Worm (Caenorhabditis elegans) whole organism, L4 larva: ENCODE measurements around the gene Y75B8A.25.

Source experiments
- F26F4.8 ChIP-seq: fragments of 200-800 bp; sonication (Bioruptor generic); conservative IDR thresholded peaks from 2 replicates; pipeline ENCODE4 v1.3.6; 2022; ENCODE audit warnings: missing genetic modification characterization, missing compliant biosample characterization
- F37D6.2 ChIP-seq: sonication (generic microtip); optimal IDR thresholded peaks from 2 replicates; lab custom pipeline; 2016; ENCODE audit warnings: mild to moderate bottlenecking, missing genetic modification characterization, missing compliant biosample characterization
- F44E2.7 ChIP-seq: fragments of 200-800 bp; sonication (Bioruptor generic); IDR thresholded peaks from 2 replicates; pipeline ENCODE4 v2.1.2; 2022; ENCODE audit warnings: missing genetic modification characterization, missing compliant biosample characterization
- F49E8.2 ChIP-seq: sonication (generic microtip); optimal IDR thresholded peaks from 2 replicates; lab custom pipeline; 2016; ENCODE audit warnings: missing compliant biosample characterization, mild to moderate bottlenecking, missing genetic modification characterization, borderline replicate concordance
- T20F7.1 ChIP-seq: fragments of 200-800 bp; sonication (Bioruptor generic); optimal IDR thresholded peaks from 2 replicates; lab custom pipeline; 2018; ENCODE audit warnings: mild to moderate bottlenecking, missing genetic modification characterization, missing compliant biosample characterization
- Y105C5A.15 ChIP-seq: fragments of 200-800 bp; sonication (Bioruptor generic); IDR thresholded peaks from 2 replicates; pipeline ENCODE4 v1.3.6; 2022; ENCODE audit warnings: missing genetic modification characterization, missing compliant biosample characterization
- Y48G9A.11 ChIP-seq: fragments of 200-800 bp; sonication (Bioruptor generic); IDR thresholded peaks from 2 replicates; pipeline ENCODE4 v1.3.6; 2022; ENCODE audit warnings: missing genetic modification reagents, missing genetic modification characterization, missing compliant biosample characterization
- ZK546.5 ChIP-seq, 2 experiments: sonication (generic microtip); optimal IDR thresholded peaks; 2 replicates each; lab custom pipeline; 2017; ENCODE audit warnings: missing biosample characterization in 2 of 2, missing genetic modification characterization in 2 of 2
- aha-1 ChIP-seq: fragments of 150-350 bp; peaks from one replicate; lab custom pipeline; 2014; ENCODE audit warnings: missing biosample characterization, missing genetic modification characterization
- arid-1 ChIP-seq: fragments of 200-800 bp; sonication (Bioruptor generic); conservative IDR thresholded peaks from 2 replicates; pipeline ENCODE4 v1.3.6; 2022; ENCODE audit warnings: missing genetic modification reagents, missing genetic modification characterization, missing compliant biosample characterization
- ceh-28 ChIP-seq: fragments of 150-350 bp; optimal IDR thresholded peaks from 2 replicates; lab custom pipeline; 2014; ENCODE audit warnings: missing biosample characterization, missing genetic modification reagents, missing genetic modification characterization
- ceh-82 ChIP-seq: sonication (generic microtip); optimal IDR thresholded peaks from 2 replicates; lab custom pipeline; 2017; ENCODE audit warnings: missing biosample characterization, missing genetic modification characterization
- cey-2 ChIP-seq: sonication (generic microtip); optimal IDR thresholded peaks from 3 replicates; lab custom pipeline; 2017; ENCODE audit warnings: missing genetic modification characterization, mild to moderate bottlenecking, missing compliant biosample characterization, antibody characterized with exemption, borderline replicate concordance; ENCODE audit not compliant: insufficient read depth
- ctbp-1 ChIP-seq: fragments of 200-800 bp; sonication (Bioruptor generic); IDR thresholded peaks from 2 replicates; pipeline ENCODE4 v1.3.6; 2022; ENCODE audit warnings: missing genetic modification reagents, missing genetic modification characterization, missing compliant biosample characterization
- daf-12 ChIP-seq: fragments of 150-350 bp; optimal IDR thresholded peaks from 2 replicates; lab custom pipeline; 2014; ENCODE audit warnings: missing biosample characterization, missing genetic modification reagents, missing genetic modification characterization
- daf-19 ChIP-seq: fragments of 200-800 bp; sonication (Bioruptor generic); conservative IDR thresholded peaks from 2 replicates; pipeline ENCODE4 v1.3.6; 2022; ENCODE audit warnings: missing genetic modification characterization, missing compliant biosample characterization
- daf-8 ChIP-seq: fragments of 200-800 bp; sonication (Bioruptor generic); IDR thresholded peaks from 2 replicates; pipeline ENCODE4 v1.3.6; 2022; ENCODE audit warnings: missing genetic modification characterization, missing compliant biosample characterization
- dpl-1 ChIP-seq: fragments of 150-350 bp; optimal IDR thresholded peaks from 2 replicates; lab custom pipeline; 2014; ENCODE audit warnings: missing biosample characterization, missing genetic modification reagents, missing genetic modification characterization
- fkh-10 ChIP-seq: fragments of 150-350 bp; optimal IDR thresholded peaks from 2 replicates; lab custom pipeline; 2014; ENCODE audit warnings: missing biosample characterization, missing genetic modification reagents, missing genetic modification characterization
- hlh-11 ChIP-seq: fragments of 200-800 bp; sonication (Bioruptor generic); optimal IDR thresholded peaks from 2 replicates; lab custom pipeline; 2018; ENCODE audit warnings: mild to moderate bottlenecking, missing genetic modification characterization, missing compliant biosample characterization
- hlh-30 ChIP-seq: sonication (generic microtip); optimal IDR thresholded peaks from 2 replicates; lab custom pipeline; 2017; ENCODE audit warnings: antibody characterized with exemption, mild to moderate bottlenecking, missing genetic modification characterization, missing compliant biosample characterization; ENCODE audit not compliant: insufficient read depth
- jun-1 ChIP-seq: fragments of 150-350 bp; optimal IDR thresholded peaks from 2 replicates; lab custom pipeline; 2014; ENCODE audit warnings: missing biosample characterization, missing genetic modification reagents, missing genetic modification characterization
- lin-15B ChIP-seq: fragments of 150-350 bp; sonication (generic microtip); optimal IDR thresholded peaks from 3 replicates; lab custom pipeline; 2014; ENCODE audit warnings: missing biosample characterization, missing genetic modification characterization
- lin-38 ChIP-seq: fragments of 200-800 bp; sonication (Bioruptor generic); IDR thresholded peaks from 2 replicates; pipeline ENCODE4 v1.3.6; 2022; ENCODE audit warnings: missing genetic modification reagents, missing genetic modification characterization, missing compliant biosample characterization
- lir-3 ChIP-seq: sonication (generic microtip); optimal IDR thresholded peaks from 2 replicates; lab custom pipeline; 2016; ENCODE audit warnings: mild to moderate bottlenecking, missing genetic modification characterization, missing compliant biosample characterization
- madf-5 ChIP-seq, 2 experiments: fragments of 200-800 bp; sonication (Bioruptor generic); IDR thresholded peaks; 2 replicates each; pipeline ENCODE4 v1.3.6; 2022; ENCODE audit warnings: missing compliant biosample characterization in 2 of 2, missing genetic modification characterization in 2 of 2
- mep-1 ChIP-seq: fragments of 150-350 bp; sonication (generic microtip); optimal IDR thresholded peaks from 3 replicates; lab custom pipeline; 2014; ENCODE audit warnings: missing biosample characterization, missing genetic modification characterization
- mes-2 ChIP-seq: sonication (generic microtip); optimal IDR thresholded peaks from 2 replicates; lab custom pipeline; 2016; ENCODE audit warnings: missing genotype, mild to moderate bottlenecking, missing genetic modification characterization, missing compliant biosample characterization; ENCODE audit not compliant: poor library complexity, severe bottlenecking
- mxl-3 ChIP-seq: fragments of 200-800 bp; sonication (Bioruptor generic); optimal IDR thresholded peaks from 2 replicates; lab custom pipeline; 2018; ENCODE audit warnings: mild to moderate bottlenecking, missing genetic modification characterization, missing compliant biosample characterization
- nhr-111 ChIP-seq: fragments of 200-800 bp; sonication (Bioruptor generic); optimal IDR thresholded peaks from 2 replicates; lab custom pipeline; 2018; ENCODE audit warnings: mild to moderate bottlenecking, missing genetic modification characterization, missing compliant biosample characterization
- nhr-28 ChIP-seq: fragments of 150-350 bp; optimal IDR thresholded peaks from 2 replicates; lab custom pipeline; 2014; ENCODE audit warnings: missing biosample characterization, missing genetic modification characterization
- sdz-12 ChIP-seq: fragments of 200-800 bp; sonication (Bioruptor generic); optimal IDR thresholded peaks from 2 replicates; lab custom pipeline; 2018; ENCODE audit warnings: mild to moderate bottlenecking, missing genetic modification characterization, missing compliant biosample characterization
- set-16 ChIP-seq: fragments of 200-800 bp; sonication (Bioruptor generic); IDR thresholded peaks from 2 replicates; pipeline ENCODE4 v1.3.6; 2022; ENCODE audit warnings: missing genetic modification reagents, missing genetic modification characterization, missing compliant biosample characterization
- skn-1 ChIP-seq: fragments of 150-350 bp; optimal IDR thresholded peaks from 2 replicates; lab custom pipeline; 2014; ENCODE audit warnings: missing biosample characterization, missing genetic modification characterization
- snpc-4 ChIP-seq: fragments of 150-350 bp; optimal IDR thresholded peaks from 2 replicates; lab custom pipeline; 2014; ENCODE audit warnings: missing biosample characterization, missing genetic modification characterization
- spr-3 ChIP-seq: fragments of 200-800 bp; sonication (Bioruptor generic); optimal IDR thresholded peaks from 2 replicates; lab custom pipeline; 2018; ENCODE audit warnings: mild to moderate bottlenecking, missing genetic modification characterization, missing compliant biosample characterization
- unc-39 ChIP-seq: sonication (generic microtip); optimal IDR thresholded peaks from 2 replicates; lab custom pipeline; 2017; ENCODE audit warnings: missing biosample characterization, missing genetic modification characterization
- unc-62 ChIP-seq, 3 experiments: fragments of 150-350 bp in 1 of 3; sonication (generic microtip); optimal IDR thresholded peaks in 2 of 3; peaks in 1 of 3; 1 replicate in 1 of 3; 2 replicates in 2 of 3; lab custom pipeline; 2014 to 2017; ENCODE audit warnings: missing biosample characterization in 3 of 3, missing genetic modification characterization in 3 of 3, missing genetic modification reagents in 3 of 3, missing genotype in 1 of 3

The Y75B8A.25 gene

DNA sequence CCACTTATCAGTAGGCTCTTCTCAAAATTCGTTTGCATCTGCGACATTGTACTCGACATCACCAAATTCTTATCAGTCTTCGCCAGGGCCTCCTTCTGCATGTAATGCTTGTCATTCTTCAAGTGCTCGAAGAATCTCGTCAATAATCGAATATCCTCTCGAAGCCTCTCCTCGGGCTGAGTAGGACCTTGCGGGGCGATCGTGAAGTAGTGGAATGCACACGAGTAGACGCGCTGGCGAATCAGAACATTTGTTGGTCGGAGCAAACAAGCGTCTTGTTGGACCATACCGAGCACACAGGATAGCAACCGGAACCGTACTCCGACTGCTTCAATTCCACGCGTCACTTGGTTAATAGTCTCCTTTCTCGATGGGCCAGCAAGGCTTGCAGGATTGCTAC, 13.4 kb upstream of the Y75B8A.25 start:
- no peak for TF ChIP-seq hlh-30 (tag; lab: Kevin White, UChicago)
- peak in 1 of 2 experiments; percentile 93 for TF ChIP-seq unc-62 (GFP tag; optimal IDR thresholded peaks at IDR 0.05 in 1 of 2; lab: Kevin White, UChicago)
- no peak for TF ChIP-seq unc-62 (tag; optimal IDR thresholded peaks at IDR 0.05; lab: Kevin White, UChicago)
- no peak for TF ChIP-seq Y48G9A.11 (GFP tag; lab: Robert Waterston, UW)
- TF ChIP-seq aha-1 (tag; lab: Kevin White, UChicago) = peak; percentile 1

DNA sequence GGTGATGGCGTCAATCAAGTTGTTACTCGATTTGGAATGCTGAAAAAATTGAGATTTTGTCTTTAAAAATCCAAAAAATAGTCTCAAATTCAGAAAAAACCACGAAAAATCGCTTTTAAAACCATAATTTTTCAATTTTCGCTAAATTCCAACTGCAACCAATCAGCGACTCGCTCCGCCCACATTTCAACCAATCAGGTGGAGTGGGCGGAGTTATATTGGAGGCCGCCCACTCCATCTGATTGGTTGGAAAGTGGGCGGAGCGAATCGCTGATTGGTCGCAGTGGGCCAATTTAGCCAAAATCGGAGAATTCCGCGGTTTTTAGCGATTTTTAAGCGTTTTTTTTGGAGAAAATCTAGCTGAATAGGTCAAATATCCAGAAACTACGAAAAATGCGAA, 4.0 kb upstream of the Y75B8A.25 start:
- no peak for TF ChIP-seq mxl-3 (GFP tag; lab: Kevin White, UChicago)
- no peak for TF ChIP-seq spr-3 (GFP tag; lab: Kevin White, UChicago)
- TF ChIP-seq cey-2 (tag; lab: Kevin White, UChicago) = no peak
- no peak for TF ChIP-seq set-16 (GFP tag; lab: Robert Waterston, UW)
- TF ChIP-seq ZK546.5 (tag; optimal IDR thresholded peaks at IDR 0.05; lab: Kevin White, UChicago) = no peak
- no peak for TF ChIP-seq Y105C5A.15 (GFP tag; lab: Robert Waterston, UW)
- no peak for TF ChIP-seq fkh-10 (GFP tag; lab: Kevin White, UChicago)
- TF ChIP-seq ctbp-1 (GFP tag; lab: Robert Waterston, UW) = no peak
- TF ChIP-seq daf-12 (tag; lab: Kevin White, UChicago) = no peak
- no peak for TF ChIP-seq F26F4.8
- no peak for TF ChIP-seq snpc-4 (tag; lab: Kevin White, UChicago)
- no peak for TF ChIP-seq jun-1 (tag; lab: Kevin White, UChicago)
- no peak for TF ChIP-seq hlh-11 (tag; lab: Kevin White, UChicago)
- TF ChIP-seq unc-39 (tag; lab: Kevin White, UChicago) = no peak
- TF ChIP-seq sdz-12 = no peak

DNA sequence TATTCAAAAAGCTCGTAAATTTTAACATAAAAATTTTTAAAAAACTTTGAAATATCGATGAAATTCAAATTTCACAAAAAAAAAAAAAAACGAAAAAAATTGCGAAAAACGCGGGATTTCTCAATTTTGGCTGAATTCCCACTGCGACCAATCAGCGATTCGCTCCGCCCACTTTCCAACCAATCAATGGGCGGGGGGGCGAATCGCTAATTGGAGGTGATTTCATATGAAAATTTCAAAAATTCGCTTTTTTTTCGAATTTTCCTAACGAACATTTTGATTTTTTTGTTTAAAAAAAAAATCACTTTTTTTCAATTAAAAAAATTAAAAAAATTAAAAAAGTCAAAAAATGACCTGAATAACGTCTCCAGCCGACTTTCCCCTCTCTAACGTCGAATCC, 3.4 kb upstream of the Y75B8A.25 start:
- TF ChIP-seq daf-19 = no peak
- TF ChIP-seq snpc-4 (tag; lab: Kevin White, UChicago) = no peak
- no peak for TF ChIP-seq nhr-111 (GFP tag; lab: Kevin White, UChicago)
- no peak for TF ChIP-seq mep-1 (tag; lab: Kevin White, UChicago)
- TF ChIP-seq dpl-1 = no peak
- TF ChIP-seq F37D6.2 (tag; lab: Kevin White, UChicago) = no peak
- no peak for TF ChIP-seq lin-15B (tag; lab: Kevin White, UChicago)

DNA sequence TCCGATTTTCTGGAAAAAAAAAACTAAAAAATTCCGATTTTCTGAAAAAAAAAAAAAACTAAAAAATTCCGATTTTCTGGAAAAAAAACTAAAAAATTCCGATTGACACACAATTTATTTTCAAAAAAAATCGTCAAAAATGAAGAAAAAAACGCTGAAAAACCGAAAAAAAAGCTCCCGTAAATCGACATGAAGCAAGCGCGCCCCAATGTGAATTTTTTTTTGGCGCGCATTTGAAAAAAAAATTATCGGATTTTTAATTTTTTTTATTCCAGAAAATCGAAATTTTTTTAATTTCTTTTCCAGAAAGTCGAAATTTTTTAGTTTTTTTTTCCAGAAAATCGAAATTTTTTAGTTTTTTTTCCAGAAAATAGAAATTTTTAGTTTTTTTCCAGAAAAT, 4.9 kb downstream of the Y75B8A.25 start:
- TF ChIP-seq lin-38 (GFP tag; lab: Robert Waterston, UW) (peak; percentile 84), dpl-1 (peak; percentile 72), aha-1 (tag; lab: Kevin White, UChicago) (no peak), ceh-28 (tag; lab: Kevin White, UChicago) (no peak), nhr-28 (no peak), mes-2 (tag; lab: Kevin White, UChicago) (peak; percentile 58), F49E8.2 (no peak), F44E2.7 (GFP tag; lab: Robert Waterston, UW) (no peak), set-16 (GFP tag; lab: Robert Waterston, UW) (no peak), ceh-82 (no peak)

- TF ChIP-seq T20F7.1 (no peak), aha-1 (tag; lab: Kevin White, UChicago) (peak; percentile 93), snpc-4 (tag; lab: Kevin White, UChicago) (no peak), cey-2 (tag; lab: Kevin White, UChicago) (no peak), arid-1 (GFP tag; lab: Robert Waterston, UW) (no peak), skn-1 (tag; lab: Kevin White, UChicago) (no peak), unc-62 (GFP tag; optimal IDR thresholded peaks at IDR 0.05 in 1 of 2; lab: Kevin White, UChicago) (peak in 1 of 2 experiments; percentile 84), unc-62 (tag; optimal IDR thresholded peaks at IDR 0.05; lab: Kevin White, UChicago) (no peak), lir-3 (tag; lab: Kevin White, UChicago) (no peak), fkh-10 (GFP tag; lab: Kevin White, UChicago) (no peak), ctbp-1 (GFP tag; lab: Robert Waterston, UW) (no peak), unc-39 (tag; lab: Kevin White, UChicago) (no peak), mes-2 (tag; lab: Kevin White, UChicago) (no peak), daf-8 (GFP tag; lab: Robert Waterston, UW) (no peak), madf-5 (GFP tag; IDR thresholded peaks at IDR 0.05; lab: Robert Waterston, UW) (no peak)
Measured at ce11 chrIII:12284157-12284556, 10.3 kb downstream of the Y75B8A.25 start.
